Fruit fly (Drosophila melanogaster) whole organism, larva: ENCODE measurements around the gene CG4338.
A peak's percentile ranks its signal among the peaks of the same experiment; 100 is the strongest.

Experiments used
- noc ChIP-seq: fragments of 200-800 bp; sonication (Bioruptor generic); optimal IDR thresholded peaks from 3 replicates; lab custom pipeline; 2019; ENCODE audit warnings: missing biosample characterization, mild to moderate bottlenecking, missing genetic modification characterization, moderate library complexity

CG4338 gene

dm6 chr3R:15275158-15275623 is at the start of gene CG4338, which contains the start of gene Cp190:
CG4338 (plus strand) TSS chr3R:15275522.
Cp190 (minus strand) TSS chr3R:15275241.
- TF ChIP-seq noc (tag; lab: Kevin White, UChicago): peak; percentile 98

DNA sequence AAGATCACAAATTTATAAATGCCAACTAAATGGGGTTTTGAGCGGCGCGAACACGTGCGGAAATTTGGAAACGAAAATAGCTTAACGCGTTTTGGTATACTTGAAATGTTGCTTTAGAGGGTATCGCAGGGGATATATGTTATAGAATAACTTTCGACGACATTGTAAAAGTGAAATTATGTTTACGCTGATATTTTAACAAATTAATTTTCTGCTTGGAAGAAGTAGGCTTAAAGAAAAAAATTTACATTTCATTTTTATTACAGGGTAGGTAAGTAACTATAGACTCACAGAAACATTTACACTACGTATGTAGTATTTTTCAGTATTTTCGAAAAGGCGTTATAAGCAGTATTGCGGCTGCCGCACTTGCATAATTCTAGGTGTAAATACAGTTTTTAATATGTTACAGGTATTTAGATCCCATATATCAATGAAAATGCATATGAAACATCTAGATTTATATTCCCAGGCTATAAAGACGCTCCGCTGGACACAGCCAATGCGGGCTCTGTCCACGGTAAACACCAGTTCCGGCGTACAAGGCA is 45.9 kb upstream of the CG4338 start, which contains the start of the genes Art3 and mRpS10:
Art3 (minus strand) TSS at position 80 of the 548 bp plus-strand sequence.
mRpS10 (plus strand) TSS at position 337 of the 548 bp plus-strand sequence.
- peak; percentile 100 for TF ChIP-seq noc (tag; lab: Kevin White, UChicago)

DNA sequence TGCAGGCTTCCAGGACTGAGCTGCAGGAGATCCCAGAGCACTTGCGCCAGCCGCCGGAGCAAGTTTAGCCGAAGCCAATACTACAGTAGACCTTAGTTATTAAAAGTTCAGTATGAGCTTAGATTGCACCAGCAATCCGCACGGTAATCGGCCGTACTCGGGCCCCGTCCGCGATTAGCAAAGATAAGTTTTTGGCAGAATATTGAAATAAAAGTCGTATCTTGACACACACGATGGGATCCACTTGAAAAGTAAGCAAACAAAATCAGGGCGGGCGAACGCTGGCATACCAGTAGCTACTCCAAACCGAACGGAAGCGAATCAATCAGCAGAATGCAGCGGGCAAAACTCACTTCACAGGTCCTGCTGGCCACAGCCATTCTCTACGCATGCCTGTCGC is 45.0 kb upstream of the CG4338 start, which contains the start of gene CG34316:
CG34316 (plus strand) TSS at position 301 of the 400 bp plus-strand sequence.
- no peak for TF ChIP-seq noc (tag; lab: Kevin White, UChicago)

- no peak for TF ChIP-seq noc (tag; lab: Kevin White, UChicago)
These were observed 43.6 kb upstream of the CG4338 start for dm6 chr3R:15231635-15232138.

DNA sequence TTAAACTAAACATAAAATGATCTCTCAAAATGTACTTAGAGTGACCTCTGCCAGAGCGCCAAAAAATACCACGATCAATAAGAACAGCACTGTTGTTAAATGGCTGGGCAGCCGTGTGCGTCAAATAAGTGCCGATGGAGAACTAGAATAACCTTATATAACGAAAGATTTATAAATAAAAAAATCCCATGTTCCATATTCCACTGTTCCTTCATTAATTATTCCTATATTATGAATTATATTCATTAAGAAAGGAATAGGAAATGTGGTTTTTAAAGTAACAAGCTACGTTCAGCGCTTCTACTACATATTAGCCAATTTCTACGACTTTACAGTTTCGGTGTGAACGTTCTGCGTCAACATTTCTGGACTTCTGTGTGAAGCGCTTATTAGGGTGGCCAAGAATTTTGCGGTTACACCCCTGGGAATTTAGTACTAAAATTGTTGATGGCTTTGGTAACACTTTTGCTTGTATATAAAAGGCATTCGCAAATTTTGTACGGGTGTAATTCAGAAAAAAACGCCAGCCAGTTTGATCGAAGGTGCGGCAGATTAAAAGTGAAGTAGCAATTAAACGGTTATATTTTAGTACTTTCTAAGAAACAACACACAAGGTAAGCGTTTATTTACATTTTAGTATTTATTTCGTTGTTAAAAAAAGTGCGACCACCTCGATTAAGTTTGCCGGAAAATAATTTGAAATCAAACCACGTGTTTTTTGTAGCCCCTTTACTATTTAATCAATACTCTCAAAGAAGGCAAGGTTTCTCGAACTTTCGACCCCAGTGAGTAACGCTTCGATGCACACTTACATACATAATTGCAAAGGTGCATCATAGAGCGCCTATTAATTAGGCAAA is 32.9 kb upstream of the CG4338 start, which contains the start of the genes tefu and Hsc70-4:
tefu (minus strand) TSS at position 51 of the 860 bp plus-strand sequence.
Hsc70-4 (plus strand) TSS at position 502 of the 860 bp plus-strand sequence.
- TF ChIP-seq noc (tag; lab: Kevin White, UChicago): no peak

dm6 chr3R:15243046-15243356 is 32.3 kb upstream of the CG4338 start:
- TF ChIP-seq noc (tag; lab: Kevin White, UChicago): no peak

DNA sequence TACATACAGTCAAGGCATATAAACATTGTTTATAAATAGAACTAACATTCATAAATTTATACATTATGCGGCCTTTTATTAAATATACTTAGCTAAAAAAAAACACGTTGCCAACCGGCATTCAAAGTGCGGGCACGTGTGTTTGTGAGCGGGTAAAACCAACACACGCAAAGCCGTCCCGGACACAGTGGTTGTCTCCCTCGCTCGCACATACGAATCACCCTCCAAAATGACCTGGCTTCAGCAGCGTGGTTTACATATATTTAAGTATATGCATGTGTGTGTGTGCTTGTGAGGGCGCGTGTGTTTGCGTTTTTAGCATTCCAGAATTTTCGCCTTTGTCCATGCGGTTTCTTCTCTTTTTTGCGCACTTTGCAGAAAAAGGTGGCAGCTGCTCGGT is 31.9 kb upstream of the CG4338 start:
- no peak for TF ChIP-seq noc (tag; lab: Kevin White, UChicago)

DNA sequence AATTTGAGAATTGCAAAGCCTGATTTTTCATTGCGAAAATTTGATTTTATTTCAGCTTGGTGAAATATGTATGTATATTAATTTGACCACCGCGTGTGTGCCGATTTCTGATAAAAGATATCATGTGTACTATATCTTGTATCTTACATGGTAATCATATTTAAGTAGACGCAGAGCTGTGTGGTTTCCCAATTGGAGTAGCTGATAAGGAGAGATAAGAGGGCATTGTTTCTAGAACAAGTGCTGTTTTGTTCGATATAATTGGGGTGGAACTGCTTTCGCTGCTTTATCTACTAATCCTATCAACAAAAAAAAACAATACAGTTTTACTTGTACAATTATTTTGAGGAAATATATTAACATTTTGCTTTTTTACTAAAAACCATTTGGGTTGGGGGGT is 28.7 kb upstream of the CG4338 start:
- TF ChIP-seq noc (tag; lab: Kevin White, UChicago): peak; percentile 6

DNA sequence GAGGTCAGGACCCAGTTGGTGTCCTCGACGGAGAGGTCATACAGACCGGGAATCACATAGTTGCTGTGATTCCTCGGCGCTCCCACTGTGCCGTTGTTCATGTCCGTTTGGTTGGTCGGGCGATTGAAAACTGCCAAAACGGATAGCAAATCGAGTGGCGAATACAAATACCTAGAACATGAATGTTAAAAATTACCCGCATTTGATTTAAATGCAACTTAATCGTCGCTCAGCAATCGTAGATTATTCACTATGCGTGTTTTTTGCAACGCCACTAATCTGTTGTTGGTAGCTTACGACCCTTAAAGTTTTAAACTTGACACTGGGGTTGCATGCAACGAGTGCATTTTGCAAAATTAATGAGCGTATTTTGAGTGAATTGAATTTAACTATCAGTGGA is 26.3 kb upstream of the CG4338 start, which contains the start of gene Amt:
Amt (minus strand) TSS at position 101 of the 400 bp plus-strand sequence.
- TF ChIP-seq noc (tag; lab: Kevin White, UChicago): no peak

DNA sequence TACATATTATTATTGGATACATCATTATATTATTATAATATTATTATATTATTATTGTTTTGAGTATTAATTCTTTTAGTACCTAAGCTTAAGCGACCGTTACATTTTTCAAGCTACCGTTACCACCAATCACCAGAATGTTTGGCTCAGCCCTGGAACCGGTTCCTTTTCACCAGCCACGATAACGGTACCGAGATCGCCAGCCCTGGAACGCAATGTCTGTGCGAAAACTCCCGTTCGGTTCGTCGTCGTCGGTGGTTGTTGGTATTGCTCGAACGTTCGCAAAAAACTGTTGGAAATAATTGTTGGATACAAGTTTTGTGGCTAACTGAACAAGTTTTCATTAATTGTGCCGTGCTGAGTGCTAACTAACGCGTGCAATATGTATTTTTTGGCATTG is 25.6 kb upstream of the CG4338 start, which contains the start of gene CG42404:
CG42404 (plus strand) TSS at position 360 of the 400 bp plus-strand sequence.
- no peak for TF ChIP-seq noc (tag; lab: Kevin White, UChicago)

DNA sequence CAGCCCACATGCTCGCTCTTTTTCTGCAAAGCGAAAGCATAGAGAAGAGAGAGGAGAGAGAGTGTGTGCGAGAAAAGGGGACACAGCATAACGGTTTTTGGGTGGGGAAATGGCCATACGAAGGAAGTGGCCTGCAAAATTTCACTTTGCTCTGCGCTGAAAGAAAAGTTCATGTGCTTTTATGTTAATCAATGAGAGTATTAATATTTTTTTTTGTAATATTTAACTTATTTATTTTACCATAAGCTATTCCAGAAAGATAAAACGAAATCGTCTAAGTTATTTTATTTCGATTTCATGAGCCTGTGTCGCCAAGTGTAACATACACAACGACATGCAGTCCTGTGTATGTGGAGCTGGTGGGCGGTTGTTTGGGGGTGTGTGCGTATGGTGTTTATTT is 24.9 kb upstream of the CG4338 start:
- TF ChIP-seq noc (tag; lab: Kevin White, UChicago): no peak

DNA sequence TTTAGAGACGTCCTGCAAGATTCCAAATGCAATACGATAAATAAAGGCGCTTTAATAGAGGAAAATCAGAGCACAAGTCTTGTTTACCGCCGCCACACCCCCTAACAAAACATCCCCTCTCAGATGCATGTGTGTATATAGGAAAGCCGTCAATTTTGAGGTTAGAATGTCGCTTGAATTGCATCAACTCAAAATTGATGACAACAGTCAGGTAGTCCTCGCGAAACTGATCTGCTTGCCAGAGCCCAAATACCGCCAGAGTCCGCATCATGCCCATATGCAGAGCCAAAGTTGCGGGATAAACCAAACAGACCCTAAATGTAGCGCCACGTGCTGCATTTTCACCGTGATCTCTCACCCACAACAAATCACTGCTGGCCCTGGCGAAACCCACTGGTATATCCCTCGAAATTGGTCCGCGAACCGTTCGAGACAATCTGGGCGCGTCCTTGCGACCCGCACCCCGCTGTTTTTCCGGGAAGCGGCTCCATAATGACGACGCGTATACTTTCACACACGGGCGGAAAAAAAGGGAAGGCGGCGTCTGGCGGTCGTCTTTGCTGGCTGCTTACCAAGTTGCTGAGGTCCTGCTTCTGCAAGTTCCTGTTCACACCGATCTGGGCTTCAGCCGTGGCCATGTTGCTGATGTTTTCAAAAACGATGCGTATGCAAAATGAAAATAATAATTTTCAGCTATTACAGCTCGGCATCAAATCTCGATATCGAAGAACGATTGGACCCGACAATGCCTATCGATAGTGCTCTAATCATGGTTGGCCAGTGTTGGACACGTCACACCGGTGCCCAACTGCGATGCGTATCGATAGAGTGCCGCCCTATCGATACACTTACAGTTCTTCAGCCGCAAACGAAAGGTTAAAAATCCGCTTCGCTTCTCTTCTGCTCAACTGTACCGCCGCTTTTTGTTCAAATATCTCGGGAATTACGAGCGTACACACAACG is 12.3 kb upstream of the CG4338 start, which contains the start of the genes eIF2gamma and Set:
eIF2gamma (minus strand) TSS at position 749 of the 963 bp plus-strand sequence.
Set (plus strand) TSS at position 843 of the 963 bp plus-strand sequence.
- no peak for TF ChIP-seq noc (tag; lab: Kevin White, UChicago)

DNA sequence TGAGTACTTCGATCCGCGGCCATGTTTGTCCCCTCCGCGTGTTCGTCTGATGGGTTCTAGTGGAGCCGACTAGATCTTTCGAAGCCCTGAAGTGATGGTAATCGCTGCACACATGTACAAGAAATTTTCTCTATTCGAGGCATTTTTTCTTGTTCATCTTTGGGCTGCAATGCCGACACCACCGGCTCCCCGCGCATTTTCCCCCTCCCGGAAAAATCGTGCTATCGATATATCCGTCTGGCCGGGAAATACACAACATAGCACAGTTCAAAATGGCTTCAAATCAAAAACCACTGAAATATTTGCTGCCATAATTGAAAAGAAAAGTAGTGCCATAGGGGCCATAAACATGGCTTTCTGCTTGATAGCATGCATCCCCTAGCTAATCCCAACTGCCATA is 11.4 kb upstream of the CG4338 start:
- no peak for TF ChIP-seq noc (tag; lab: Kevin White, UChicago)

DNA sequence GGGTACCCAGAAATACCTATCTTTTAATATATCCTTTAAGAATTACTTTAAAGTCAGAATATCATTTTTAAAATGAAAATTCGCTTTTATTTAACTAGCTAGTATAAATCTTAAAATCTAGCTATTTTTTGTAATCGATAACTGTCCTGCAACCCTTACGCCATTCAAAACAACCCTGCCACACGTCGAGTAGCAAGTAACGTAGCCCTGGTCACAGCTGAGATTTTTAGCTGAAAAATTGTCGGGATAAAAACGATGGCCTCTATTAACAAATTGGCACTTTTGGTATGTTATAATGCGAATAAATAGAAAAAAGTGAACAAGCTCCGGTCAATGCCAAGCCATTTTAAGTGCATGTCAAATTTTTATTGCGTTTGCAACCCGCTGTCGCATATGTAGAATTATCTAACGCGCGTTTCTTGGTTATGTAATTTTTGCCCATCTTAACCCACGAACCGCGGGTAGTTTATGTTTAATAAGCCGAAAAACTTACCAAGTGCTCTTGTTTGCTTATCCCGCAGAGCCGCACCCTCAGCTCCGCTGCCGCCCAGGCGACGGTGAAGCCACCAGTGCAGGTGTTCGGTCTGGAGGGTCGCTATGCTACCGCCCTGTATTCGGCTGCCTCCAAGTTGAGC is 9.8 kb upstream of the CG4338 start, which contains the start of gene ATPsynO:
ATPsynO (plus strand) TSS at position 186 of the 635 bp plus-strand sequence.
- TF ChIP-seq noc (tag; lab: Kevin White, UChicago): peak; percentile 14
